Worm (Caenorhabditis elegans): ENCODE results near the gene bgnt-1.1.

DNA sequence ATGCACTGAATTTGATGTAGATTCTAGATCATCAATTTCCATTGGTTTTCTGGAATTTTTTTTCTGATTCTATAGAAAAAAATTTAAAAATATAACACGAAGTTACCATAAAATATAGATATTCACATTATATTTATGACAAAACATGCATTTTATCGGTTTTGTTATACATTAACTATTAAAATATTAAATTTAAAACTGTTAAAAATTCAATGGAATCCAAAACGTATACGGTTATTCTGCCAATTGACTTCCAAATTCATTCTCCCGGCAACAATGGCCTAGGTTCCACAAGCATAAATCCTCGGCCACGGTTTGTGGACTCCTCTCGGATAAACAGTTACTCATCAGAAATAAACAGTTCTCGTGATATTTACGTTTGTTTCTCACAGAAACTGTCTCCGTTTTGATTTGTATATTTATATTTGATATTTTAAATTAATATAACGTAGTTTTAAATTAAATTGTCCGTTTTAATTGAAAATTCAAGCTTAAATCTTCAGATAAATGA is 11.1 kb downstream of the bgnt-1.1 start, which contains the start of the genes F01D4.5 and ced-5:
- TF ChIP-seq lin-15B (tag; optimal IDR thresholded peaks at IDR 0.05): peak; percentile 85
- TF ChIP-seq snpc-4 (tag; optimal IDR thresholded peaks at IDR 0.05): peak; percentile 69
- no peak for TF ChIP-seq ztf-4 (tag; optimal IDR thresholded peaks at IDR 0.05)
- no peak for TF ChIP-seq ama-1 (optimal IDR thresholded peaks at IDR 0.05)
- no peak for TF ChIP-seq aly-2 (tag; optimal IDR thresholded peaks at IDR 0.05)
- TF ChIP-seq pha-4 (tag; optimal IDR thresholded peaks at IDR 0.05): peak; percentile 91
- peak; percentile 53 for TF ChIP-seq elt-2 (tag; optimal IDR thresholded peaks at IDR 0.05)
- TF ChIP-seq nhr-77 (tag; optimal IDR thresholded peaks at IDR 0.05): no peak
- TF ChIP-seq zag-1 (tag; optimal IDR thresholded peaks at IDR 0.05): no peak
- no peak for TF ChIP-seq ceh-82 (tag; optimal IDR thresholded peaks at IDR 0.05)
- no peak for TF ChIP-seq nhr-76 (tag; optimal IDR thresholded peaks at IDR 0.05)
- TF ChIP-seq ceh-9 (tag; optimal IDR thresholded peaks at IDR 0.05): no peak
